Fruit fly (Drosophila melanogaster) whole organism, adult: ENCODE measurements around the gene Mocs2B.
A peak's percentile ranks its signal among the peaks of the same experiment; 100 is the strongest.

ENCODE experiments used
- CG12768 ChIP-seq: fragments of 200-800 bp; sonication (Bioruptor generic); optimal IDR thresholded peaks from 2 replicates; lab custom pipeline; 2017; ENCODE audit warnings: missing biosample characterization, missing genetic modification characterization, mild to moderate bottlenecking, moderate library complexity, missing genetic modification reagents
- CG14711 ChIP-seq: fragments of 200-800 bp; sonication (Bioruptor generic); optimal IDR thresholded peaks from 2 replicates; lab custom pipeline; 2018; ENCODE audit warnings: missing biosample characterization, mild to moderate bottlenecking, missing genetic modification characterization, moderate library complexity
- CG1620 ChIP-seq: fragments of 200-800 bp; sonication (Bioruptor generic); optimal IDR thresholded peaks from 2 replicates; lab custom pipeline; 2016; ENCODE audit warnings: missing biosample characterization, missing genetic modification characterization
- CG5204 ChIP-seq: fragments of 200-800 bp; sonication (Bioruptor generic); optimal IDR thresholded peaks from 2 replicates; lab custom pipeline; 2016; ENCODE audit warnings: missing biosample characterization, missing genetic modification characterization
- CG7045 ChIP-seq: fragments of 200-800 bp; sonication (Bioruptor generic); optimal IDR thresholded peaks from 2 replicates; lab custom pipeline; 2017; ENCODE audit warnings: missing biosample characterization, mild to moderate bottlenecking, missing genetic modification characterization
- CG7101 ChIP-seq: fragments of 200-800 bp; sonication (Bioruptor generic); optimal IDR thresholded peaks from 2 replicates; lab custom pipeline; 2018; ENCODE audit warnings: missing biosample characterization, mild to moderate bottlenecking, missing genetic modification characterization, moderate library complexity
- Clk ChIP-seq: fragments of 200-800 bp; sonication (Bioruptor generic); optimal IDR thresholded peaks from 2 replicates; lab custom pipeline; 2017; ENCODE audit warnings: missing biosample characterization, missing genetic modification characterization
- Crg-1 ChIP-seq: fragments of 200-800 bp; sonication (Bioruptor generic); optimal IDR thresholded peaks from 2 replicates; lab custom pipeline; 2016; ENCODE audit warnings: missing biosample characterization, missing genetic modification characterization
- Mnt ChIP-seq: fragments of 200-800 bp; sonication (Bioruptor generic); optimal IDR thresholded peaks from 2 replicates; lab custom pipeline; 2016; ENCODE audit warnings: missing biosample characterization, mild to moderate bottlenecking, missing genetic modification characterization
- bab1 ChIP-seq: fragments of 200-800 bp; sonication (Bioruptor generic); optimal IDR thresholded peaks from 3 replicates; lab custom pipeline; 2019; ENCODE audit warnings: missing biosample characterization, mild to moderate bottlenecking, missing genetic modification characterization, moderate library complexity
- cnc ChIP-seq, 2 experiments: fragments of >200 bp; optimal IDR thresholded peaks; 2 replicates each; lab custom pipeline; 2017
- kay ChIP-seq: fragments of 200-800 bp; sonication (Bioruptor generic); peaks from one replicate; lab custom pipeline; 2016; ENCODE audit warnings: missing biosample characterization, missing genetic modification characterization, borderline replicate concordance
- ovo ChIP-seq: fragments of 200-800 bp; sonication (Bioruptor generic); optimal IDR thresholded peaks from 2 replicates; lab custom pipeline; 2016; ENCODE audit warnings: missing biosample characterization, missing genetic modification characterization
- tj ChIP-seq: fragments of 200-800 bp; sonication (Bioruptor generic); optimal IDR thresholded peaks from 3 replicates; lab custom pipeline; 2017; ENCODE audit warnings: missing biosample characterization, mild to moderate bottlenecking, missing genetic modification characterization, moderate library complexity

- no peak for TF ChIP-seq Mnt (GFP tag; lab: Kevin White, UChicago)
- peak; percentile 21 for TF ChIP-seq CG1620 (GFP tag; lab: Kevin White, UChicago)
- TF ChIP-seq Clk (GFP tag; lab: Kevin White, UChicago) = no peak
- no peak for TF ChIP-seq CG7101 (tag; lab: Kevin White, UChicago)
- no peak for TF ChIP-seq CG12768 (GFP tag; lab: Kevin White, UChicago)
- no peak for TF ChIP-seq CG7045 (GFP tag; lab: Kevin White, UChicago)
- TF ChIP-seq kay (GFP tag; lab: Kevin White, UChicago) = no peak
- no peak for TF ChIP-seq ovo
- TF ChIP-seq Crg-1 (GFP tag; lab: Kevin White, UChicago) = no peak
- no peak for TF ChIP-seq tj (GFP tag; lab: Kevin White, UChicago)
- no peak for TF ChIP-seq cnc (optimal IDR thresholded peaks at IDR 0.05; lab: Kevin White, UChicago)
- no peak for TF ChIP-seq bab1 (GFP tag; lab: Kevin White, UChicago)
- TF ChIP-seq CG5204 (GFP tag; lab: Kevin White, UChicago) = no peak
- no peak for TF ChIP-seq CG14711 (tag; lab: Kevin White, UChicago)
These were observed 29.7 kb downstream of the Mocs2B start, which contains the start of the genes CG33095 and CG33096 for dm6 chr3R:25097486-25097885.
